Fruit fly (Drosophila melanogaster) whole organism, embryonic: Measurements from ENCODE around the gene CG44303.

Source experiments
- BEAF-32 ChIP-seq: fragments of 200-800 bp; sonication (Bioruptor generic); optimal IDR thresholded peaks from 3 replicates; lab custom pipeline; 2017; ENCODE audit warnings: missing biosample characterization, missing genetic modification characterization, mild to moderate bottlenecking, moderate library complexity, missing genetic modification reagents
- CG10267 ChIP-seq: fragments of 200-800 bp; sonication (Bioruptor generic); optimal IDR thresholded peaks from 2 replicates; lab custom pipeline; 2018; ENCODE audit warnings: missing biosample characterization, mild to moderate bottlenecking, missing genetic modification characterization, moderate library complexity
- CG12391 ChIP-seq: fragments of 200-800 bp; sonication (Bioruptor generic); optimal IDR thresholded peaks from 3 replicates; lab custom pipeline; 2018; ENCODE audit warnings: missing biosample characterization, mild to moderate bottlenecking, missing genetic modification characterization, moderate library complexity
- CG13287 ChIP-seq: fragments of 200-800 bp; sonication (Bioruptor generic); IDR thresholded peaks from 2 replicates; pipeline ENCODE4 v1.3.6; 2022; ENCODE audit warnings: missing biosample characterization, missing genetic modification characterization; ENCODE audit not compliant: partially characterized antibody
- CG15514 ChIP-seq: fragments of 200-800 bp; sonication (Bioruptor generic); optimal IDR thresholded peaks from 3 replicates; lab custom pipeline; 2017; ENCODE audit warnings: missing biosample characterization, missing genetic modification characterization, mild to moderate bottlenecking, moderate library complexity, missing genetic modification reagents
- CG17385 ChIP-seq: fragments of 200-800 bp; sonication (Bioruptor generic); optimal IDR thresholded peaks from 3 replicates; lab custom pipeline; 2018; ENCODE audit warnings: missing biosample characterization, mild to moderate bottlenecking, missing genetic modification characterization
- CG17829 ChIP-seq: fragments of 200-800 bp; optimal IDR thresholded peaks from 2 replicates; lab custom pipeline; 2019; ENCODE audit warnings: missing biosample characterization, mild to moderate bottlenecking, missing genetic modification characterization, moderate library complexity
- CG2199 ChIP-seq: fragments of 200-800 bp; sonication (Bioruptor generic); IDR thresholded peaks from 3 replicates; pipeline ENCODE4 v1.3.6; 2022; ENCODE audit warnings: missing biosample characterization, missing genetic modification characterization
- CG3065 ChIP-seq: fragments of 200-800 bp; sonication (Bioruptor generic); optimal IDR thresholded peaks from 2 replicates; lab custom pipeline; 2016; ENCODE audit warnings: missing biosample characterization, missing genetic modification characterization
- CG3995 ChIP-seq: fragments of 200-800 bp; sonication (Bioruptor generic); optimal IDR thresholded peaks from 3 replicates; lab custom pipeline; 2016; ENCODE audit warnings: missing biosample characterization, missing genetic modification characterization
- CG6791 ChIP-seq: fragments of 200-800 bp; sonication (Bioruptor generic); IDR thresholded peaks from 3 replicates; pipeline ENCODE4 v1.3.6; 2022; ENCODE audit warnings: missing biosample characterization, missing genetic modification characterization; ENCODE audit not compliant: partially characterized antibody
- CG7963 ChIP-seq: fragments of 200-800 bp; sonication (Bioruptor generic); IDR thresholded peaks from 3 replicates; pipeline ENCODE4 v1.3.6; 2022; ENCODE audit warnings: missing biosample characterization, missing genetic modification characterization; ENCODE audit not compliant: partially characterized antibody
- CG9797 ChIP-seq: fragments of 200-800 bp; sonication (Bioruptor generic); optimal IDR thresholded peaks from 3 replicates; lab custom pipeline; 2018; ENCODE audit warnings: missing biosample characterization, mild to moderate bottlenecking, missing genetic modification characterization
- D19B ChIP-seq: fragments of 200-800 bp; sonication (Bioruptor generic); optimal IDR thresholded peaks from 2 replicates; lab custom pipeline; 2017; ENCODE audit warnings: missing biosample characterization, mild to moderate bottlenecking, missing genetic modification characterization
- Dfd ChIP-seq, 2 experiments: fragments of >200 bp; optimal IDR thresholded peaks; 2 replicates each; lab custom pipeline; 2017; ENCODE audit warnings: missing biosample characterization in 2 of 2, missing genetic modification characterization in 2 of 2
- Dll ChIP-seq: fragments of 200-800 bp; sonication (Bioruptor generic); IDR thresholded peaks from 4 replicates; pipeline ENCODE4 v1.3.6; 2022; ENCODE audit warnings: missing biosample characterization, missing genetic modification characterization; ENCODE audit not compliant: partially characterized antibody
- Doc3 ChIP-seq: fragments of 200-800 bp; sonication (Bioruptor generic); IDR thresholded peaks from 3 replicates; pipeline ENCODE4 v1.3.6; 2022; ENCODE audit warnings: missing biosample characterization, missing genetic modification characterization; ENCODE audit not compliant: partially characterized antibody
- Dref ChIP-seq: fragments of 200-800 bp; sonication (Bioruptor generic); IDR thresholded peaks from 2 replicates; pipeline ENCODE4 v1.3.6; 2022; ENCODE audit warnings: missing biosample characterization, missing genetic modification characterization
- E2f1 ChIP-seq: fragments of 200-800 bp; sonication (Bioruptor generic); IDR thresholded peaks from 2 replicates; pipeline ENCODE4 v1.3.6; 2022; ENCODE audit warnings: missing biosample characterization, missing genetic modification characterization
- E2f2 ChIP-seq: fragments of 200-800 bp; sonication (Bioruptor generic); IDR thresholded peaks from 2 replicates; pipeline ENCODE4 v1.3.6; 2022; ENCODE audit warnings: missing biosample characterization, missing genetic modification characterization
- Ets97D ChIP-seq: fragments of 200-800 bp; sonication (Bioruptor generic); optimal IDR thresholded peaks from 3 replicates; lab custom pipeline; 2016; ENCODE audit warnings: missing biosample characterization, missing genetic modification characterization
- H15 ChIP-seq: fragments of 200-800 bp; sonication (Bioruptor generic); IDR thresholded peaks from 3 replicates; pipeline ENCODE4 v1.3.6; 2022; ENCODE audit warnings: missing biosample characterization, missing genetic modification characterization
- HLHmδ ChIP-seq: fragments of 200-800 bp; sonication (Bioruptor generic); optimal IDR thresholded peaks from 2 replicates; lab custom pipeline; 2018; ENCODE audit warnings: missing biosample characterization, mild to moderate bottlenecking, missing genetic modification characterization, moderate library complexity
- MBD-R2 ChIP-seq: fragments of 200-800 bp; sonication (Bioruptor generic); IDR thresholded peaks from 2 replicates; pipeline ENCODE4 v1.3.6; 2022; ENCODE audit warnings: missing biosample characterization, missing genetic modification characterization
- Med ChIP-seq: fragments of 200-800 bp; sonication (Bioruptor generic); peaks from one replicate; lab custom pipeline; 2016; ENCODE audit warnings: missing biosample characterization, missing genetic modification characterization, mild to moderate bottlenecking, inconsistent platforms, moderate library complexity
- Myb ChIP-seq: fragments of 200-800 bp; sonication (Bioruptor generic); optimal IDR thresholded peaks from 2 replicates; lab custom pipeline; 2016; ENCODE audit warnings: missing biosample characterization, missing genetic modification characterization
- Nf-YC ChIP-seq: fragments of 200-800 bp; optimal IDR thresholded peaks from 3 replicates; lab custom pipeline; 2019; ENCODE audit warnings: missing biosample characterization, mild to moderate bottlenecking, missing genetic modification characterization, moderate library complexity
- Opbp ChIP-seq: fragments of 200-800 bp; sonication (Bioruptor generic); IDR thresholded peaks from 3 replicates; pipeline ENCODE4 v1.3.6; 2022; ENCODE audit warnings: missing biosample characterization, missing genetic modification characterization; ENCODE audit not compliant: partially characterized antibody
- Sin3A ChIP-seq: fragments of >200 bp; optimal IDR thresholded peaks from 2 replicates; lab custom pipeline; 2018
- Sry-δ ChIP-seq: fragments of 200-800 bp; sonication (Bioruptor generic); optimal IDR thresholded peaks from 2 replicates; lab custom pipeline; 2016; ENCODE audit warnings: missing biosample characterization, missing genetic modification characterization
- Xbp1 ChIP-seq: fragments of 200-800 bp; sonication (Bioruptor generic); optimal IDR thresholded peaks from 3 replicates; lab custom pipeline; 2016; ENCODE audit warnings: missing biosample characterization, mild to moderate bottlenecking, missing genetic modification characterization
- fru ChIP-seq: fragments of >200 bp; optimal IDR thresholded peaks from 2 replicates; lab custom pipeline; 2017
- gfzf ChIP-seq: fragments of 200-800 bp; sonication (Bioruptor generic); optimal IDR thresholded peaks from 2 replicates; lab custom pipeline; 2016; ENCODE audit warnings: missing biosample characterization, mild to moderate bottlenecking, missing genetic modification characterization, moderate library complexity
- her ChIP-seq: fragments of 200-800 bp; sonication (Bioruptor generic); optimal IDR thresholded peaks from 2 replicates; lab custom pipeline; 2016; ENCODE audit warnings: missing biosample characterization, missing genetic modification characterization
- knrl ChIP-seq: fragments of 200-800 bp; sonication (Bioruptor generic); IDR thresholded peaks from 3 replicates; pipeline ENCODE4 v1.3.6; 2022; ENCODE audit warnings: missing biosample characterization, missing genetic modification characterization; ENCODE audit not compliant: partially characterized antibody
- lmd ChIP-seq: fragments of 200-800 bp; sonication (Bioruptor generic); IDR thresholded peaks from 2 replicates; pipeline ENCODE4 v1.3.6; 2022; ENCODE audit warnings: missing biosample characterization, missing genetic modification characterization
- nmo ChIP-seq: fragments of 200-800 bp; sonication (Bioruptor generic); optimal IDR thresholded peaks from 2 replicates; lab custom pipeline; 2018; ENCODE audit warnings: missing biosample characterization, mild to moderate bottlenecking, missing genetic modification characterization, moderate library complexity
- peb ChIP-seq: fragments of 200-800 bp; sonication (Bioruptor generic); IDR thresholded peaks from 2 replicates; pipeline ENCODE4 v1.3.6; 2022; ENCODE audit warnings: missing biosample characterization, missing genetic modification characterization
- row ChIP-seq: fragments of 200-800 bp; sonication (Bioruptor generic); IDR thresholded peaks from 3 replicates; pipeline ENCODE4 v1.3.6; 2022; ENCODE audit warnings: missing biosample characterization, missing genetic modification characterization
- sqz ChIP-seq: fragments of 200-800 bp; sonication (Bioruptor generic); optimal IDR thresholded peaks from 3 replicates; lab custom pipeline; 2018; ENCODE audit warnings: missing biosample characterization, mild to moderate bottlenecking, missing genetic modification characterization
- sr ChIP-seq: fragments of 200-800 bp; sonication (Bioruptor generic); IDR thresholded peaks from 3 replicates; pipeline ENCODE4 v1.3.6; 2022; ENCODE audit warnings: missing biosample characterization, missing genetic modification characterization
- tll ChIP-seq, 2 experiments: fragments of 200-800 bp in 1 of 2; fragments of >200 bp in 1 of 2; sonication (Bioruptor generic) in 1 of 2; optimal IDR thresholded peaks; 2 replicates each; lab custom pipeline; 2017 to 2019; ENCODE audit warnings: missing biosample characterization in 2 of 2, missing genetic modification characterization in 2 of 2, mild to moderate bottlenecking in 1 of 2, moderate library complexity in 1 of 2
- tx ChIP-seq: fragments of 200-800 bp; sonication (Bioruptor generic); optimal IDR thresholded peaks from 2 replicates; lab custom pipeline; 2016; ENCODE audit warnings: missing biosample characterization, missing genetic modification characterization
- vnd ChIP-seq: fragments of 200-800 bp; sonication (Bioruptor generic); IDR thresholded peaks from 3 replicates; pipeline ENCODE4 v1.3.6; 2022; ENCODE audit warnings: missing biosample characterization, missing genetic modification characterization; ENCODE audit not compliant: partially characterized antibody
- zen2 ChIP-seq: fragments of 200-800 bp; sonication (Bioruptor generic); IDR thresholded peaks from 3 replicates; pipeline ENCODE4 v1.3.6; 2022; ENCODE audit warnings: missing biosample characterization, missing genetic modification characterization; ENCODE audit not compliant: partially characterized antibody

Gene CG44303

dm6 chrX:6677826-6678489 lies 9.3 kb downstream of the CG44303 start, which contains the start of gene Fum1 (continued):
- TF ChIP-seq Sin3A (peak; percentile 91), lmd (GFP tag; lab: Robert Waterston, UW) (no peak), Dfd (GFP tag; optimal IDR thresholded peaks at IDR 0.05; lab: Kevin White, UChicago) (no peak), Med (GFP tag; lab: Kevin White, UChicago) (peak; percentile 45), peb (GFP tag; lab: Robert Waterston, UW) (no peak), HLHmδ (GFP tag; lab: Kevin White, UChicago) (no peak), tx (GFP tag; lab: Kevin White, UChicago) (no peak), tll (GFP tag; optimal IDR thresholded peaks at IDR 0.05; lab: Kevin White, UChicago) (no peak), CG3065 (GFP tag; lab: Kevin White, UChicago) (no peak), Xbp1 (GFP tag; lab: Kevin White, UChicago) (peak; percentile 11), her (GFP tag; lab: Kevin White, UChicago) (peak; percentile 28), CG10267 (tag; lab: Kevin White, UChicago) (peak; percentile 44), gfzf (peak; percentile 31)

- TF ChIP-seq vnd (GFP tag; lab: Robert Waterston, UW), result peak; percentile 59; the same call in 1 of the 3 replicates
- peak; percentile 82 for TF ChIP-seq E2f2 (GFP tag; lab: Robert Waterston, UW)
- TF ChIP-seq Dref (GFP tag; lab: Robert Waterston, UW), result peak; percentile 68
- TF ChIP-seq gfzf, result peak; percentile 46
- peak; percentile 48; the same call in 1 of the 3 replicates for TF ChIP-seq zen2 (GFP tag; lab: Robert Waterston, UW)
- peak; percentile 67 for TF ChIP-seq BEAF-32
- TF ChIP-seq Myb (GFP tag; lab: Kevin White, UChicago), result no peak
- TF ChIP-seq knrl, result peak; percentile 65; the same call in 2 of the 3 replicates
- peak; percentile 12 for TF ChIP-seq Nf-YC
- TF ChIP-seq CG17385 (GFP tag; lab: Kevin White, UChicago), result peak; percentile 5
- peak; percentile 11 for TF ChIP-seq nmo
- TF ChIP-seq Opbp (GFP tag; lab: Robert Waterston, UW), result 0 out of 3 replicates have a peak, but pooled peaks have one; percentile 40
- TF ChIP-seq row (GFP tag; lab: Robert Waterston, UW), result peak; percentile 65
- no peak for TF ChIP-seq CG17829 (tag; lab: Kevin White, UChicago)
- no peak for TF ChIP-seq D19B (GFP tag; lab: Kevin White, UChicago)
- peak; percentile 15 for TF ChIP-seq Sry-δ (GFP tag; lab: Kevin White, UChicago)
- peak; percentile 43 for TF ChIP-seq MBD-R2 (GFP tag; lab: Robert Waterston, UW)
- no peak for TF ChIP-seq fru (lab: Kevin White, UChicago)
- TF ChIP-seq CG3995 (GFP tag; lab: Kevin White, UChicago), result peak; percentile 6
- peak; percentile 51 for TF ChIP-seq Ets97D
- peak; percentile 89 for TF ChIP-seq E2f1
- TF ChIP-seq Doc3 (GFP tag; lab: Robert Waterston, UW), result peak; percentile 59
- TF ChIP-seq Dll (GFP tag; lab: Robert Waterston, UW), result peak; percentile 77
- TF ChIP-seq H15 (GFP tag; lab: Robert Waterston, UW), result no peak
- TF ChIP-seq sqz, result no peak
- no peak for TF ChIP-seq CG2199 (GFP tag; lab: Robert Waterston, UW)
- peak; percentile 80 for TF ChIP-seq CG13287 (GFP tag; lab: Robert Waterston, UW)
- peak; percentile 62; the same call in 2 of the 3 replicates for TF ChIP-seq sr (GFP tag; lab: Robert Waterston, UW)
- peak; percentile 61; the same call in 2 of the 3 replicates for TF ChIP-seq CG6791
- peak; percentile 29 for TF ChIP-seq CG12391
- TF ChIP-seq CG9797, result peak; percentile 61
- peak; percentile 50 for TF ChIP-seq CG15514
- TF ChIP-seq CG7963 (GFP tag; lab: Robert Waterston, UW), result peak; percentile 54; the same call in 1 of the 3 replicates
Observed at dm6 chrX:6673637-6674487, 13.4 kb downstream of the CG44303 start, which contains the start of the genes CG3198 and Mcm6. TSS of gene CG3198 (minus strand) at chrX:6673973. TSS of gene Mcm6 (plus strand) at chrX:6674387.
